Fruit fly (Drosophila melanogaster) whole organism, embryonic: ENCODE results near the gene bumpel.

Source experiments
- Aef1 ChIP-seq: fragments of 200-800 bp; sonication (Bioruptor generic); IDR thresholded peaks from 3 replicates; pipeline ENCODE4 v1.3.6; 2022; ENCODE audit warnings: missing biosample characterization, missing genetic modification characterization
- Asciz ChIP-seq: fragments of 200-800 bp; sonication (Bioruptor generic); optimal IDR thresholded peaks from 2 replicates; lab custom pipeline; 2017; ENCODE audit warnings: missing biosample characterization, mild to moderate bottlenecking, missing genetic modification characterization, missing genetic modification reagents
- Atf-2 ChIP-seq: fragments of 200-800 bp; sonication (Bioruptor generic); optimal IDR thresholded peaks from 2 replicates; lab custom pipeline; 2016; ENCODE audit warnings: missing biosample characterization, missing genetic modification characterization
- Atf3 ChIP-seq: fragments of 200-800 bp; sonication (Bioruptor generic); optimal IDR thresholded peaks from 3 replicates; lab custom pipeline; 2016; ENCODE audit warnings: missing biosample characterization, missing genetic modification characterization
- B-H2 ChIP-seq: fragments of 200-800 bp; sonication (Bioruptor generic); optimal IDR thresholded peaks from 2 replicates; lab custom pipeline; 2018; ENCODE audit warnings: missing biosample characterization, mild to moderate bottlenecking, missing genetic modification characterization
- CG10431 ChIP-seq: fragments of 200-800 bp; sonication (Bioruptor generic); optimal IDR thresholded peaks from 3 replicates; lab custom pipeline; 2018; ENCODE audit warnings: missing biosample characterization, mild to moderate bottlenecking, missing genetic modification characterization
- CG11093 ChIP-seq: fragments of 200-800 bp; sonication (Bioruptor generic); IDR thresholded peaks from 3 replicates; pipeline ENCODE4 v1.3.6; 2022; ENCODE audit warnings: missing biosample characterization, missing genetic modification characterization
- CG14441 ChIP-seq: fragments of 200-800 bp; sonication (Bioruptor generic); IDR thresholded peaks from 2 replicates; pipeline ENCODE4 v1.3.6; 2022; ENCODE audit warnings: missing biosample characterization, missing genetic modification characterization
- CG15601 ChIP-seq: fragments of 200-800 bp; sonication (Bioruptor generic); optimal IDR thresholded peaks from 3 replicates; lab custom pipeline; 2019; ENCODE audit warnings: missing biosample characterization, mild to moderate bottlenecking, missing genetic modification characterization, moderate library complexity
- CG18011 ChIP-seq: fragments of 200-800 bp; sonication (Bioruptor generic); optimal IDR thresholded peaks from 2 replicates; lab custom pipeline; 2017; ENCODE audit warnings: missing biosample characterization, missing genetic modification characterization, mild to moderate bottlenecking, moderate library complexity, missing genotype
- CG2116 ChIP-seq: fragments of 200-800 bp; sonication (Bioruptor generic); optimal IDR thresholded peaks from 3 replicates; lab custom pipeline; 2018; ENCODE audit warnings: missing biosample characterization, mild to moderate bottlenecking, missing genetic modification characterization
- CG30020 ChIP-seq: fragments of 200-800 bp; optimal IDR thresholded peaks from 2 replicates; lab custom pipeline; 2019; ENCODE audit warnings: missing biosample characterization, mild to moderate bottlenecking, missing genetic modification characterization, moderate library complexity
- CG3163 ChIP-seq: fragments of 200-800 bp; sonication (Bioruptor generic); optimal IDR thresholded peaks from 3 replicates; lab custom pipeline; 2016; ENCODE audit warnings: missing biosample characterization, missing genetic modification characterization
- CG34422 ChIP-seq: fragments of 200-800 bp; sonication (Bioruptor generic); IDR thresholded peaks from 3 replicates; pipeline ENCODE4 v1.3.6; 2022; ENCODE audit warnings: missing biosample characterization, missing genetic modification characterization
- CG43689 ChIP-seq: fragments of 200-800 bp; sonication (Bioruptor generic); IDR thresholded peaks from 2 replicates; pipeline ENCODE4 v1.3.6; 2022; ENCODE audit warnings: missing biosample characterization, missing genetic modification characterization
- CG4424 ChIP-seq: fragments of 200-800 bp; sonication (Bioruptor generic); optimal IDR thresholded peaks from 3 replicates; lab custom pipeline; 2016; ENCODE audit warnings: missing biosample characterization, missing genetic modification characterization
- CG5180 ChIP-seq: fragments of 200-800 bp; sonication (Bioruptor generic); optimal IDR thresholded peaks from 3 replicates; lab custom pipeline; 2017; ENCODE audit warnings: missing biosample characterization, missing genetic modification characterization, mild to moderate bottlenecking, moderate library complexity, missing genetic modification reagents
- CG6272 ChIP-seq: fragments of 200-800 bp; sonication (Bioruptor generic); IDR thresholded peaks from 2 replicates; pipeline ENCODE4 v1.3.6; 2022; ENCODE audit warnings: missing biosample characterization, missing genetic modification characterization
- CG8281 ChIP-seq: fragments of 200-800 bp; sonication (Bioruptor generic); optimal IDR thresholded peaks from 2 replicates; lab custom pipeline; 2018; ENCODE audit warnings: missing biosample characterization, mild to moderate bottlenecking, missing genetic modification characterization, moderate library complexity
- CG8478 ChIP-seq: fragments of >200 bp; optimal IDR thresholded peaks from 2 replicates; lab custom pipeline; 2018
- CG8944 ChIP-seq: fragments of 200-800 bp; sonication (Bioruptor generic); optimal IDR thresholded peaks from 3 replicates; lab custom pipeline; 2016; ENCODE audit warnings: missing biosample characterization, missing genetic modification characterization
- CG9215 ChIP-seq: fragments of 200-800 bp; sonication (Bioruptor generic); IDR thresholded peaks from 2 replicates; pipeline ENCODE4 v1.3.6; 2022; ENCODE audit warnings: missing biosample characterization, missing genetic modification characterization
- CG9437 ChIP-seq: fragments of 200-800 bp; sonication (Bioruptor generic); optimal IDR thresholded peaks from 2 replicates; lab custom pipeline; 2018; ENCODE audit warnings: missing biosample characterization, mild to moderate bottlenecking, missing genetic modification characterization
- CG9727 ChIP-seq: fragments of 200-800 bp; sonication (Bioruptor generic); optimal IDR thresholded peaks from 3 replicates; lab custom pipeline; 2017; ENCODE audit warnings: missing biosample characterization, mild to moderate bottlenecking, missing genetic modification characterization
- CTCF ChIP-seq: fragments of 200-800 bp; sonication (Bioruptor generic); optimal IDR thresholded peaks from 2 replicates; lab custom pipeline; 2017; ENCODE audit warnings: missing biosample characterization, mild to moderate bottlenecking, missing genetic modification characterization, moderate library complexity
- Dll ChIP-seq: fragments of 200-800 bp; sonication (Bioruptor generic); IDR thresholded peaks from 4 replicates; pipeline ENCODE4 v1.3.6; 2022; ENCODE audit warnings: missing biosample characterization, missing genetic modification characterization; ENCODE audit not compliant: partially characterized antibody
- E2f1 ChIP-seq: fragments of 200-800 bp; sonication (Bioruptor generic); IDR thresholded peaks from 2 replicates; pipeline ENCODE4 v1.3.6; 2022; ENCODE audit warnings: missing biosample characterization, missing genetic modification characterization
- Fer1 ChIP-seq: fragments of 200-800 bp; sonication (Bioruptor generic); optimal IDR thresholded peaks from 2 replicates; lab custom pipeline; 2017; ENCODE audit warnings: missing biosample characterization, mild to moderate bottlenecking, missing genetic modification characterization
- Gsc ChIP-seq: fragments of 200-800 bp; sonication (Bioruptor generic); IDR thresholded peaks from 2 replicates; pipeline ENCODE4 v1.3.6; 2022; ENCODE audit warnings: missing biosample characterization, missing genetic modification characterization
- HHEX ChIP-seq: fragments of 200-800 bp; sonication (Bioruptor generic); optimal IDR thresholded peaks from 3 replicates; lab custom pipeline; 2017; ENCODE audit warnings: missing biosample characterization, mild to moderate bottlenecking, missing genetic modification characterization, missing genetic modification reagents
- NFAT ChIP-seq: fragments of 200-800 bp; sonication (Bioruptor generic); IDR thresholded peaks from 2 replicates; pipeline ENCODE4 v1.3.6; 2022; ENCODE audit warnings: missing biosample characterization, missing genetic modification characterization
- NK7.1 ChIP-seq: fragments of 200-800 bp; sonication (Bioruptor generic); optimal IDR thresholded peaks from 3 replicates; lab custom pipeline; 2016; ENCODE audit warnings: missing biosample characterization, missing genetic modification characterization
- abd-A ChIP-seq: fragments of 200-800 bp; sonication (Bioruptor generic); optimal IDR thresholded peaks from 3 replicates; lab custom pipeline; 2019; ENCODE audit warnings: missing biosample characterization, mild to moderate bottlenecking, missing genetic modification characterization, moderate library complexity
- bowl ChIP-seq: fragments of 200-800 bp; sonication (Bioruptor generic); IDR thresholded peaks from 2 replicates; pipeline ENCODE4 v1.3.6; 2022; ENCODE audit warnings: missing biosample characterization, missing genetic modification characterization
- dimm ChIP-seq: fragments of 200-800 bp; sonication (Bioruptor generic); IDR thresholded peaks from 2 replicates; pipeline ENCODE4 v1.3.6; 2022; ENCODE audit warnings: missing biosample characterization, missing genetic modification characterization
- fd96Cb ChIP-seq: fragments of 200-800 bp; sonication (Bioruptor generic); optimal IDR thresholded peaks from 2 replicates; lab custom pipeline; 2018; ENCODE audit warnings: missing biosample characterization, mild to moderate bottlenecking, missing genetic modification characterization, moderate library complexity
- kni ChIP-seq: fragments of 200-800 bp; sonication (Bioruptor generic); optimal IDR thresholded peaks from 3 replicates; lab custom pipeline; 2017; ENCODE audit warnings: mild to moderate bottlenecking, missing biosample characterization, missing genetic modification reagents, missing genetic modification characterization
- lab ChIP-seq: fragments of 200-800 bp; sonication (Bioruptor generic); optimal IDR thresholded peaks from 3 replicates; lab custom pipeline; 2017; ENCODE audit warnings: missing biosample characterization, missing genetic modification characterization, mild to moderate bottlenecking, moderate library complexity, missing genetic modification reagents
- nmo ChIP-seq: fragments of 200-800 bp; sonication (Bioruptor generic); optimal IDR thresholded peaks from 2 replicates; lab custom pipeline; 2018; ENCODE audit warnings: missing biosample characterization, mild to moderate bottlenecking, missing genetic modification characterization, moderate library complexity
- p53 ChIP-seq: fragments of 200-800 bp; sonication (Bioruptor generic); optimal IDR thresholded peaks from 2 replicates; lab custom pipeline; 2016; ENCODE audit warnings: missing biosample characterization, missing genetic modification characterization
- peb ChIP-seq: fragments of 200-800 bp; sonication (Bioruptor generic); IDR thresholded peaks from 2 replicates; pipeline ENCODE4 v1.3.6; 2022; ENCODE audit warnings: missing biosample characterization, missing genetic modification characterization
- pfk ChIP-seq: fragments of 200-800 bp; sonication (Bioruptor generic); optimal IDR thresholded peaks from 2 replicates; lab custom pipeline; 2018; ENCODE audit warnings: missing biosample characterization, mild to moderate bottlenecking, missing genetic modification characterization, moderate library complexity
- ro ChIP-seq: fragments of 200-800 bp; sonication (Bioruptor generic); IDR thresholded peaks from 2 replicates; pipeline ENCODE4 v1.3.6; 2022; ENCODE audit warnings: missing biosample characterization, missing genetic modification characterization
- sim ChIP-seq: fragments of 200-800 bp; sonication (Bioruptor generic); IDR thresholded peaks from 2 replicates; pipeline ENCODE4 v1.3.6; 2022; ENCODE audit warnings: missing biosample characterization, missing genetic modification characterization
- slbo ChIP-seq: fragments of 200-800 bp; sonication (Bioruptor generic); IDR thresholded peaks from 2 replicates; pipeline ENCODE4 v1.3.6; 2022; ENCODE audit warnings: missing biosample characterization, missing genetic modification characterization
- sob ChIP-seq: fragments of 200-800 bp; sonication (Bioruptor generic); IDR thresholded peaks from 2 replicates; pipeline ENCODE4 v1.3.6; 2022; ENCODE audit warnings: missing biosample characterization, missing genetic modification characterization
- ssp ChIP-seq: fragments of 200-800 bp; sonication (Bioruptor generic); IDR thresholded peaks from 2 replicates; pipeline ENCODE4 v1.3.6; 2022; ENCODE audit warnings: missing biosample characterization, missing genetic modification characterization
- tin ChIP-seq: fragments of 200-800 bp; sonication (Bioruptor generic); optimal IDR thresholded peaks from 3 replicates; lab custom pipeline; 2016; ENCODE audit warnings: missing biosample characterization, missing genetic modification characterization
- unpg ChIP-seq: fragments of 200-800 bp; sonication (Bioruptor generic); optimal IDR thresholded peaks from 3 replicates; lab custom pipeline; 2018; ENCODE audit warnings: missing biosample characterization, mild to moderate bottlenecking, missing genetic modification characterization, moderate library complexity
- vfl ChIP-seq: fragments of 200-800 bp; sonication (Bioruptor generic); optimal IDR thresholded peaks from 2 replicates; lab custom pipeline; 2016; ENCODE audit warnings: missing biosample characterization, missing genetic modification characterization
- zen2 ChIP-seq: fragments of 200-800 bp; sonication (Bioruptor generic); IDR thresholded peaks from 3 replicates; pipeline ENCODE4 v1.3.6; 2022; ENCODE audit warnings: missing biosample characterization, missing genetic modification characterization; ENCODE audit not compliant: partially characterized antibody

The bumpel gene

dm6 chr3R:11454210-11454904 is 35.9 kb upstream of the bumpel start (continued):
- TF ChIP-seq kni, result no peak
- TF ChIP-seq Asciz, result peak; percentile 23
- TF ChIP-seq CG5180 (GFP tag; lab: Kevin White, UChicago), result no peak
- no peak for TF ChIP-seq B-H2
- peak; percentile 71 for TF ChIP-seq CG14441
- TF ChIP-seq pfk (GFP tag; lab: Kevin White, UChicago), result no peak
- no peak for TF ChIP-seq Dll
- no peak for TF ChIP-seq CG43689
- no peak; the same call in 1 of the 2 replicates for TF ChIP-seq CG6272
- TF ChIP-seq peb, result no peak
- TF ChIP-seq slbo (GFP tag; lab: Robert Waterston, UW), result peak; percentile 74
- TF ChIP-seq tin, result peak; percentile 32
- TF ChIP-seq CG2116 (GFP tag; lab: Kevin White, UChicago), result no peak
- peak; percentile 39; the same call in 1 of the 2 replicates for TF ChIP-seq NFAT (GFP tag; lab: Robert Waterston, UW)
- TF ChIP-seq Aef1, result peak; percentile 48; the same call in 1 of the 3 replicates
- peak; percentile 7 for TF ChIP-seq Atf-2 (GFP tag; lab: Kevin White, UChicago)
- TF ChIP-seq HHEX (GFP tag; lab: Kevin White, UChicago), result peak; percentile 71
- TF ChIP-seq zen2 (GFP tag; lab: Robert Waterston, UW), result no peak
- peak; percentile 68 for TF ChIP-seq CG9727
- peak; percentile 59; the same call in 1 of the 2 replicates for TF ChIP-seq sob (GFP tag; lab: Robert Waterston, UW)
- peak; percentile 3 for TF ChIP-seq Atf3
- peak; percentile 46 for TF ChIP-seq Fer1
- peak; percentile 0 for TF ChIP-seq CG3163
- peak; percentile 12 for TF ChIP-seq vfl (GFP tag; lab: Kevin White, UChicago)
- no peak for TF ChIP-seq ssp (GFP tag; lab: Robert Waterston, UW)
- peak; percentile 42 for TF ChIP-seq fd96Cb (tag; lab: Kevin White, UChicago)
- TF ChIP-seq CG8478, result no peak
- TF ChIP-seq lab (GFP tag; lab: Kevin White, UChicago), result peak; percentile 59
- TF ChIP-seq unpg (GFP tag; lab: Kevin White, UChicago), result peak; percentile 68
- TF ChIP-seq CTCF (GFP tag; lab: Kevin White, UChicago), result no peak
- 0 out of 2 replicates have a peak, but pooled peaks have one; percentile 26 for TF ChIP-seq ro (GFP tag; lab: Robert Waterston, UW)
- TF ChIP-seq CG4424 (GFP tag; lab: Kevin White, UChicago), result peak; percentile 11
- TF ChIP-seq CG8281 (tag; lab: Kevin White, UChicago), result no peak
- peak; percentile 41 for TF ChIP-seq CG9437 (GFP tag; lab: Kevin White, UChicago)
- TF ChIP-seq CG10431, result no peak
- peak; percentile 76 for TF ChIP-seq CG9215 (GFP tag; lab: Robert Waterston, UW)
- TF ChIP-seq CG18011 (GFP tag; lab: Kevin White, UChicago), result peak; percentile 20
- TF ChIP-seq CG30020 (tag; lab: Kevin White, UChicago), result no peak
- no peak for TF ChIP-seq p53 (GFP tag; lab: Kevin White, UChicago)
- TF ChIP-seq CG34422, result no peak; the same call in 2 of the 3 replicates
- no peak for TF ChIP-seq Gsc (GFP tag; lab: Robert Waterston, UW)
- peak; percentile 2 for TF ChIP-seq CG8944 (GFP tag; lab: Kevin White, UChicago)
- peak; percentile 3 for TF ChIP-seq NK7.1
- TF ChIP-seq CG11093 (GFP tag; lab: Robert Waterston, UW), result no peak
- peak; percentile 35 for TF ChIP-seq nmo
- TF ChIP-seq bowl, result no peak
- peak; percentile 47; the same call in 1 of the 2 replicates for TF ChIP-seq E2f1 (GFP tag; lab: Robert Waterston, UW)
- TF ChIP-seq abd-A, result no peak
- TF ChIP-seq dimm (GFP tag; lab: Robert Waterston, UW), result no peak
- TF ChIP-seq sim (GFP tag; lab: Robert Waterston, UW), result no peak
- TF ChIP-seq CG15601, result no peak
